Worm (Caenorhabditis elegans): ENCODE data around the gene srh-67.

The srh-67 gene

DNA sequence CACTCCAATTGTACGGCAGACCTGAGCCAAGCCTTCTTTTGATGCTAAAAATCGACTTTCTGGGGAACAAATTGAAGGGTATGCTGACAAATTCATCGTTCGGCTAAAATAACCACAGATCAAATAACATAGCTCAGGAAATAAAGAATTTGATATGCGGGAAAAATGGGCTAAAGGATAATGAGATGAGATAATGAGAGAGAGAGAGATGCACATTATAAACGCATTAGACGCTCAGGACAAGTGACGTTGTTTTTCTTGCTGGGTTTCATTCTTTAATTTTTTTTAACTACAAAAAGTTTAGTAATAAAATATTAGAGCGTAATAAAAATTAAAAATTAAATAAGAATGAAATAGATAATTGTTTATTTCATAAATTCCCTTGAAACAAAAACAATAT is 5.9 kb downstream of the srh-67 start, which contains the start of gene srh-69:
srh-69 (minus strand) TSS at position 101 of the 400 bp plus-strand sequence.
- TF ChIP-seq sea-1 (GFP tag; conservative IDR thresholded peaks at IDR 0.05) = no peak
- TF ChIP-seq scrt-1 (GFP tag; IDR thresholded peaks at IDR 0.05) = no peak
- no peak for TF ChIP-seq tbx-11 (GFP tag; IDR thresholded peaks at IDR 0.05)
- no peak for TF ChIP-seq hmbx-1 (tag; optimal IDR thresholded peaks at IDR 0.05)
- no peak for TF ChIP-seq tbx-37 (GFP tag; conservative IDR thresholded peaks at IDR 0.05)
- TF ChIP-seq ama-1 (optimal IDR thresholded peaks at IDR 0.05) = no peak
- no peak for TF ChIP-seq tra-4 (tag; optimal IDR thresholded peaks at IDR 0.05)
- no peak for TF ChIP-seq flt-1 (GFP tag; IDR thresholded peaks at IDR 0.05)

ce11 chrII:12516313-12516712 is 7.6 kb downstream of the srh-67 start, which contains the start of gene srh-61:
Gene srh-61, minus strand, starts transcription at chrII:12516413.
- TF ChIP-seq sea-1 (GFP tag; conservative IDR thresholded peaks at IDR 0.05) = no peak
- TF ChIP-seq hnd-1 (tag; optimal IDR thresholded peaks at IDR 0.05) = no peak
- TF ChIP-seq flt-1 (GFP tag; IDR thresholded peaks at IDR 0.05) = no peak
- no peak for TF ChIP-seq tbx-37 (GFP tag; conservative IDR thresholded peaks at IDR 0.05)
- TF ChIP-seq pes-1 (GFP tag; IDR thresholded peaks at IDR 0.05) = no peak
- no peak for TF ChIP-seq tbx-11 (GFP tag; IDR thresholded peaks at IDR 0.05)
- no peak for TF ChIP-seq aly-1 (tag; optimal IDR thresholded peaks at IDR 0.05)
- no peak for TF ChIP-seq B0310.2 (tag; optimal IDR thresholded peaks at IDR 0.05)
- TF ChIP-seq ceh-13 (GFP tag; optimal IDR thresholded peaks at IDR 0.05) = no peak
- no peak for TF ChIP-seq hmbx-1 (tag; optimal IDR thresholded peaks at IDR 0.05)
- no peak for TF ChIP-seq ama-1 (optimal IDR thresholded peaks at IDR 0.05)

- TF ChIP-seq tbx-37 (GFP tag; conservative IDR thresholded peaks at IDR 0.05) = no peak
- no peak for TF ChIP-seq B0310.2 (tag; optimal IDR thresholded peaks at IDR 0.05)
- no peak for TF ChIP-seq aly-1 (tag; optimal IDR thresholded peaks at IDR 0.05)
- TF ChIP-seq hnd-1 (tag; optimal IDR thresholded peaks at IDR 0.05) = no peak
- no peak for TF ChIP-seq ama-1 (optimal IDR thresholded peaks at IDR 0.05)
These were observed 9.3 kb downstream of the srh-67 start for ce11 chrII:12518008-12518407.

- TF ChIP-seq tra-4 (tag; optimal IDR thresholded peaks at IDR 0.05) (no peak), hnd-1 (tag; optimal IDR thresholded peaks at IDR 0.05) (no peak), scrt-1 (GFP tag; IDR thresholded peaks at IDR 0.05) (no peak), ceh-13 (GFP tag; optimal IDR thresholded peaks at IDR 0.05) (no peak), B0310.2 (tag; optimal IDR thresholded peaks at IDR 0.05) (no peak), ama-1 (optimal IDR thresholded peaks at IDR 0.05) (no peak), tbx-11 (GFP tag; IDR thresholded peaks at IDR 0.05) (no peak), aly-1 (tag; optimal IDR thresholded peaks at IDR 0.05) (no peak)
These were observed 10.1 kb downstream of the srh-67 start, which contains the start of gene srh-70 for ce11 chrII:12518809-12519344. Gene srh-70, minus strand, starts transcription at chrII:12518859.

DNA sequence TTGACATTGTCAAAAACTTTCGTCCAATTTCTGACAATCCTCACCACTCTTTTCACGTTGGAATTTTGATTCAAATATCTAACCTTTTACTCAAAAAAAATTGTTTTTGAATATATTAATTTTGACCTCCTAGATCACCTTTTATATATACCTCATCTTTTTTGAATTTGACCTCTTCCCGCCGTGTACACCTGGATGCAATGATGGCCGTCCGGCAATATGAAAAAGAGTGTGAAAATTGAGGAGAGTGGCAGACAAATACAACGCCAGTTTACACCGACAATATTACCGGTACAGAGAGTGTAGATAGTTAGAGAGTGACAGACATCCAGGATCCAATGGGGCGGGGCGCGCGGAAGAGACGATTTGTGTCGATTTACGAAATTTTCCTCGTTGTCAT is 10.9 kb downstream of the srh-67 start, which contains the start of gene ceh-99:
ceh-99 (plus strand) TSS at position 366 of the 400 bp plus-strand sequence.
- TF ChIP-seq flt-1 (GFP tag; IDR thresholded peaks at IDR 0.05) (no peak), sea-1 (GFP tag; conservative IDR thresholded peaks at IDR 0.05) (no peak), hnd-1 (tag; optimal IDR thresholded peaks at IDR 0.05) (no peak), ets-7 (tag; optimal IDR thresholded peaks at IDR 0.05) (no peak), hmg-4 (GFP tag; optimal IDR thresholded peaks at IDR 0.05) (no peak), B0310.2 (tag; optimal IDR thresholded peaks at IDR 0.05) (no peak), F13C5.2 (tag; optimal IDR thresholded peaks at IDR 0.05) (no peak), scrt-1 (GFP tag; IDR thresholded peaks at IDR 0.05) (no peak), tra-4 (tag; optimal IDR thresholded peaks at IDR 0.05) (no peak), tbx-37 (GFP tag; conservative IDR thresholded peaks at IDR 0.05) (no peak), hmbx-1 (tag; optimal IDR thresholded peaks at IDR 0.05) (no peak), pes-1 (GFP tag; IDR thresholded peaks at IDR 0.05) (no peak), ceh-13 (GFP tag; optimal IDR thresholded peaks at IDR 0.05) (no peak), ama-1 (optimal IDR thresholded peaks at IDR 0.05) (no peak), tbx-11 (GFP tag; IDR thresholded peaks at IDR 0.05) (no peak), aly-1 (tag; optimal IDR thresholded peaks at IDR 0.05) (no peak), ceh-36 (tag; optimal IDR thresholded peaks at IDR 0.05) (no peak)

DNA sequence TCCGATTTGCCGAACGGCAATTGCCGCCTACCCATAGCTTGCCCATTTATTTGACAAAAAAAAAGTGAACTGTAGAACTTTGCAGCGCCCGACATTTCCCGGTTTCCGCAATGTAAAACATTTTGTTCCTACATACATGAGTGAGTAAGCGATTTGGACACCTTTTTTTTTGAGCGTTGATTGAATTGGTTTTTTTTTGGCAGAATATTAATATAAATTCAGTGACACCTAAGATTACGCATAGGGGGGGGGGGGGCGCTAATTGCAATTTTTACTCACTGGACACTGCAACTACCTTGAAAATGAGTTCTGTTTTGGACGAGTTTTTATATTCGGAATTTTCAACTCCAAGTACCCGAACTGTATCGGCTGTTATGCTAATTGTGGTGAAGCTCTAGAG is 16.8 kb downstream of the srh-67 start, which contains the start of gene srx-118:
srx-118 (plus strand) TSS at position 301 of the 400 bp plus-strand sequence.
- TF ChIP-seq flt-1 (GFP tag; IDR thresholded peaks at IDR 0.05) (no peak), tra-4 (tag; optimal IDR thresholded peaks at IDR 0.05) (no peak), ceh-36 (tag; optimal IDR thresholded peaks at IDR 0.05) (no peak), pes-1 (GFP tag; IDR thresholded peaks at IDR 0.05) (no peak)

DNA sequence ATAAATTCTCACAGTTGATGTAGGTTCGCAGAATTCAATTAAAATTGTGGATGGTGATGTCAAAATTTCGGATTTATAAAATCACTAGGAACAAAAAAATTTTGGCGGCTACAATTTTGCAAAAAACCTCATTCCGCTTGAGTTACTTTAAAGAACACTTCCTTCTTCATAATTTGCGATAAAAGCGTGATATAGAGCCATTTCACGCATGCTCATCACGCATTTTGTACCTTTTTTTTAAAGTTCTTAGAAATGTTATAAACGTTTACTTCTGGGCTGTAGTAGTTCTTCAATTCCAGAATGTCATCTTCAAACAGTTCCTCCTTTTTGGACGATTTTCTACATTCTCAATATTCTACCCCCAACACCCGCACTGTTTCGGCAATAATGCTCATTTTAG is 19.2 kb downstream of the srh-67 start, which contains the start of gene srx-119:
srx-119 (plus strand) TSS at position 301 of the 400 bp plus-strand sequence.
- no peak for TF ChIP-seq hnd-1 (tag; optimal IDR thresholded peaks at IDR 0.05)
- TF ChIP-seq aly-1 (tag; optimal IDR thresholded peaks at IDR 0.05) = no peak
- TF ChIP-seq ceh-13 (GFP tag; optimal IDR thresholded peaks at IDR 0.05) = no peak
- no peak for TF ChIP-seq pes-1 (GFP tag; IDR thresholded peaks at IDR 0.05)
- no peak for TF ChIP-seq B0310.2 (tag; optimal IDR thresholded peaks at IDR 0.05)
- TF ChIP-seq hmbx-1 (tag; optimal IDR thresholded peaks at IDR 0.05) = no peak
- no peak for TF ChIP-seq tbx-37 (GFP tag; conservative IDR thresholded peaks at IDR 0.05)
- TF ChIP-seq F13C5.2 (tag; optimal IDR thresholded peaks at IDR 0.05) = no peak
- no peak for TF ChIP-seq tbx-11 (GFP tag; IDR thresholded peaks at IDR 0.05)
- no peak for TF ChIP-seq tra-4 (tag; optimal IDR thresholded peaks at IDR 0.05)
- TF ChIP-seq scrt-1 (GFP tag; IDR thresholded peaks at IDR 0.05) = no peak

ce11 chrII:12530958-12531357 is 22.2 kb downstream of the srh-67 start, which contains the start of gene srx-120:
Gene srx-120, plus strand, starts transcription at chrII:12531258.
- TF ChIP-seq tbx-37 (GFP tag; conservative IDR thresholded peaks at IDR 0.05) = no peak
- TF ChIP-seq flt-1 (GFP tag; IDR thresholded peaks at IDR 0.05) = no peak
- TF ChIP-seq pes-1 (GFP tag; IDR thresholded peaks at IDR 0.05) = no peak
- TF ChIP-seq tbx-11 (GFP tag; IDR thresholded peaks at IDR 0.05) = no peak
- no peak for TF ChIP-seq hnd-1 (tag; optimal IDR thresholded peaks at IDR 0.05)
